Worm (Caenorhabditis elegans) whole organism, L1 larva: ENCODE results near the gene F11D5.7.

Source experiments
- ama-1 ChIP-seq: fragments of 150-350 bp; optimal IDR thresholded peaks from 2 replicates; lab custom pipeline; 2014
- dpl-1 ChIP-seq, 3 experiments: fragments of 150-350 bp in 2 of 3; sonication (generic microtip) in 1 of 3; optimal IDR thresholded peaks; 2 replicates each; lab custom pipeline; 2014 to 2017; ENCODE audit warnings: missing biosample characterization in 3 of 3, missing genetic modification characterization in 3 of 3, missing genetic modification reagents in 3 of 3
- efl-1 ChIP-seq, 4 experiments: fragments of 150-350 bp; optimal IDR thresholded peaks in 3 of 4; peaks in 1 of 4; 1 replicate in 1 of 4; 2 replicates in 3 of 4; lab custom pipeline; 2014; ENCODE audit warnings: missing biosample characterization in 2 of 4, missing genetic modification characterization in 2 of 4, missing genetic modification reagents in 2 of 4
- elt-2 ChIP-seq: sonication (generic microtip); optimal IDR thresholded peaks from 2 replicates; lab custom pipeline; 2016; ENCODE audit warnings: missing genetic modification characterization, mild to moderate bottlenecking, inconsistent platforms, missing compliant biosample characterization, missing genetic modification reagents
- fkh-10 ChIP-seq: sonication (generic microtip); optimal IDR thresholded peaks from 2 replicates; lab custom pipeline; 2017; ENCODE audit warnings: missing biosample characterization, missing genetic modification reagents, missing genetic modification characterization
- fos-1 ChIP-seq: fragments of 150-350 bp; optimal IDR thresholded peaks from 2 replicates; lab custom pipeline; 2014; ENCODE audit warnings: missing biosample characterization, missing genetic modification characterization
- lin-13 ChIP-seq: fragments of 150-350 bp; optimal IDR thresholded peaks from 2 replicates; lab custom pipeline; 2014; ENCODE audit warnings: missing biosample characterization, missing genetic modification reagents, missing genetic modification characterization
- lin-39 ChIP-seq: fragments of 150-350 bp; optimal IDR thresholded peaks from 2 replicates; lab custom pipeline; 2014; ENCODE audit warnings: missing biosample characterization, missing genetic modification reagents, missing genetic modification characterization
- nhr-11 ChIP-seq: fragments of 150-350 bp; optimal IDR thresholded peaks from 2 replicates; lab custom pipeline; 2014; ENCODE audit warnings: missing biosample characterization, missing genetic modification characterization
- nhr-12 ChIP-seq: sonication (generic microtip); optimal IDR thresholded peaks from 2 replicates; lab custom pipeline; 2017; ENCODE audit warnings: missing biosample characterization, missing genetic modification characterization
- nhr-28 ChIP-seq: fragments of 150-350 bp; optimal IDR thresholded peaks from 2 replicates; lab custom pipeline; 2014; ENCODE audit warnings: missing biosample characterization, missing genetic modification characterization
- rnt-1 ChIP-seq: sonication (generic microtip); optimal IDR thresholded peaks from 2 replicates; lab custom pipeline; 2016; ENCODE audit warnings: mild to moderate bottlenecking, missing genetic modification characterization, moderate library complexity, missing compliant biosample characterization
- snu-23 ChIP-seq: sonication (generic microtip); optimal IDR thresholded peaks from 2 replicates; lab custom pipeline; 2016; ENCODE audit warnings: missing genetic modification characterization, missing compliant biosample characterization
- unc-98 ChIP-seq: fragments of 200-800 bp; sonication (Bioruptor generic); IDR thresholded peaks from 2 replicates; pipeline ENCODE4 v1.3.6; 2022; ENCODE audit warnings: missing genetic modification characterization, missing compliant biosample characterization

DNA sequence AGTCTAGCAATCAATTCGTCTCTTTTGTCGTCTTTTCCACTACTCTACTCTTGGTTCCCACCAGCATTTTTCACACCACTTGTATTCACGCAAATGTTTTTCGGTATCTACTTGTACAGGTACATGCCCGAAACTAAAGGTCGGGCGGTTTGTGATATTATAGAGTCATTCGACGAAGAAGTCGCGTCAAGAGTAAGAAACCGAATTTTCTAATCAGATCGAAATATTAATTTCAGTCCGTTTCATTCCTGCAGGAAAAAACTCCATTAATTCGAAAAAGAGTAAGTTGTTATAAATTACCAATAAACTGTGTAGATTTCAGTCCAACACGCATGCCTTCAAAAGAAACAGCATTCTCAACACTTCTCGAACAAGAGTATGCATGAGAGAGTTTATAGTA is 12.2 kb upstream of the F11D5.7 start:
- TF ChIP-seq rnt-1 (no peak), nhr-11 (no peak), fos-1 (tag; lab: Kevin White, UChicago) (no peak), lin-39 (tag; lab: Kevin White, UChicago) (no peak), fkh-10 (GFP tag; lab: Kevin White, UChicago) (no peak), snu-23 (GFP tag; lab: Kevin White, UChicago) (no peak), nhr-12 (tag; lab: Kevin White, UChicago) (no peak), nhr-28 (tag; lab: Kevin White, UChicago) (no peak), elt-2 (tag; lab: Kevin White, UChicago) (no peak), lin-13 (GFP tag; lab: Kevin White, UChicago) (no peak), efl-1 (optimal IDR thresholded peaks at IDR 0.05; lab: Kevin White, UChicago) (no peak), efl-1 (GFP tag; optimal IDR thresholded peaks at IDR 0.05 in 1 of 2; lab: Kevin White, UChicago) (no peak), dpl-1 (GFP tag; optimal IDR thresholded peaks at IDR 0.05; lab: Kevin White, UChicago) (no peak), unc-98 (GFP tag; lab: Robert Waterston, UW) (no peak), ama-1 (lab: Kevin White, UChicago) (no peak)
